Worm (Caenorhabditis elegans): ENCODE data around the gene ZK686.5.
A peak's percentile ranks its signal among the peaks of the same experiment; 100 is the strongest.

ZK686.5 gene

DNA sequence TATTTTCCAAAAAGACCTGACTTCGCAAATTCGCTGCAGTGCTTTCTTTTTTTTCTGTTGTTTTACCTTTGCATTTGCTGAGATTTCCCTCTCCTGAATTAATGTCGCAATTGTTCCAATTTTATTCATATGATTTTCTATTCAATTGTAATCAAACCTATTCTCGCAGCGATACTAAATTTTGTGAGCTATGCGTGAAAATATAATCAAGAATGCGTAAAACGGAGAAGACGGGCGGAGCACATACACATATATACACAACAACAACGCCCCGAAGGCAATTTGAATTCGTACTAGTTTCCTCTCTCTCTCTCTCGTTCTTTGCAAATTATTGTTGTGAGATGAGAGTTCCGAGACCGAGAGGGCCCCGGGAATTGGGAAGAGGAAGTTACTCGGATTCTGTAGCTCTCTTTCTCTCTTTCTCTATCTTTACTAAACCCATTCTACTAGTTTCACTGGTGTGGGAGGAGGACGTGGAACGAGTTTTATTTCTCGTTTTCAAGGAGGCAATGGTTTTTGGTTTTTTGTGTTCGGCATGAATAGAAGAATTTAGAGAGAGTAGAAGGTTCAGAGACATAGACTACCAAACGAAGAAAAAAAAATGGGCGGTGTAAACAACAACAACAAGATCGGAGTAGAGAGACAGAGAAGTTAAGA, 43.8 kb downstream of the ZK686.5 start (continued):
- no peak for TF ChIP-seq ceh-9 (tag; optimal IDR thresholded peaks at IDR 0.05)
- TF ChIP-seq sea-2 (GFP tag; optimal IDR thresholded peaks at IDR 0.05): no peak
- TF ChIP-seq ceh-82 (tag; optimal IDR thresholded peaks at IDR 0.05): no peak
- TF ChIP-seq nhr-67 (tag; optimal IDR thresholded peaks at IDR 0.05): no peak

ce11 chrIII:7722999-7723398, 44.3 kb downstream of the ZK686.5 start:
- TF ChIP-seq nhr-23 (tag; optimal IDR thresholded peaks at IDR 0.05): no peak
- peak; percentile 11 for TF ChIP-seq fkh-10 (GFP tag; optimal IDR thresholded peaks at IDR 0.05)
- no peak for TF ChIP-seq jun-1 (tag; optimal IDR thresholded peaks at IDR 0.05)
- TF ChIP-seq ceh-82 (tag; optimal IDR thresholded peaks at IDR 0.05): no peak
- no peak for TF ChIP-seq eor-1 (tag; optimal IDR thresholded peaks at IDR 0.05)
- TF ChIP-seq fos-1 (tag; optimal IDR thresholded peaks at IDR 0.05): no peak
- no peak for TF ChIP-seq fkh-2 (tag; optimal IDR thresholded peaks at IDR 0.05)
- TF ChIP-seq hmg-11 (tag; optimal IDR thresholded peaks at IDR 0.05): peak; percentile 13
- TF ChIP-seq ceh-28 (tag; optimal IDR thresholded peaks at IDR 0.05): no peak
- TF ChIP-seq egl-5 (tag; optimal IDR thresholded peaks at IDR 0.05): no peak
- no peak for TF ChIP-seq aly-2 (tag; optimal IDR thresholded peaks at IDR 0.05)
- no peak for TF ChIP-seq unc-62 (GFP tag; optimal IDR thresholded peaks at IDR 0.05)
- TF ChIP-seq nfya-1 (tag; optimal IDR thresholded peaks at IDR 0.05; ENCODE audit: insufficient read depth): peak; percentile 37
- no peak for TF ChIP-seq unc-39 (tag; optimal IDR thresholded peaks at IDR 0.05)
- no peak for TF ChIP-seq ama-1 (optimal IDR thresholded peaks at IDR 0.05)
- no peak for TF ChIP-seq lsy-12 (tag; optimal IDR thresholded peaks at IDR 0.05)
- TF ChIP-seq R02D3.7 (tag; optimal IDR thresholded peaks at IDR 0.05): no peak
- TF ChIP-seq elt-3 (tag; optimal IDR thresholded peaks at IDR 0.05): no peak
- TF ChIP-seq mdl-1 (tag; optimal IDR thresholded peaks at IDR 0.05): no peak
- TF ChIP-seq sea-2 (GFP tag; optimal IDR thresholded peaks at IDR 0.05): no peak
- TF ChIP-seq mml-1 (tag; optimal IDR thresholded peaks at IDR 0.05): no peak
- no peak for TF ChIP-seq ztf-11 (tag; optimal IDR thresholded peaks at IDR 0.05)
- no peak for TF ChIP-seq nhr-28 (tag; optimal IDR thresholded peaks at IDR 0.05)
- no peak for TF ChIP-seq nhr-76 (tag; optimal IDR thresholded peaks at IDR 0.05)
- TF ChIP-seq nhr-77 (tag; optimal IDR thresholded peaks at IDR 0.05): no peak
- TF ChIP-seq pha-4 (tag; optimal IDR thresholded peaks at IDR 0.05): no peak
- peak; percentile 26 for TF ChIP-seq lin-39 (tag; optimal IDR thresholded peaks at IDR 0.05)

DNA sequence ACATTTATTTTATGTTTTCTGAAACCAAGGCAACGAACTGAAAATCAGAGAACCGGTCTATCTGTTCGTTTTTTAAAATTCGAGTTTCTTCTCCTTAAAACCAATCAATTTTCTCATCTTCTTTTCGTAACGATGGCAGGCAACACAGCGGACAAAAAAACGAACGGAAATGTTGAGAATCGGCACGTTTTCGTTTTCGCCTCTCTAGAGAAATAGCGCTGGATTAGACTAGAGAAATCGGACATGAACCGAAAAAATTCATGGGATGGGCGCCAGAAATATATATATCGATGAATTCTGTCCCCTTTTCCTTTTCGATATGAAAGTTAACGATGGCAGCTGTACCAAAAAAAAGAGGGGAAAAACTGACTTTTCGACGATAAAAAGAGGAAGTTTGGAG, 44.9 kb downstream of the ZK686.5 start:
- TF ChIP-seq nhr-77 (tag; optimal IDR thresholded peaks at IDR 0.05): no peak
- no peak for TF ChIP-seq hmg-11 (tag; optimal IDR thresholded peaks at IDR 0.05)
- no peak for TF ChIP-seq ceh-28 (tag; optimal IDR thresholded peaks at IDR 0.05)
- TF ChIP-seq mml-1 (tag; optimal IDR thresholded peaks at IDR 0.05): no peak
- no peak for TF ChIP-seq lin-39 (tag; optimal IDR thresholded peaks at IDR 0.05)
- TF ChIP-seq zag-1 (tag; optimal IDR thresholded peaks at IDR 0.05): no peak
- TF ChIP-seq daf-12 (tag; optimal IDR thresholded peaks at IDR 0.05): no peak
- TF ChIP-seq nfya-1 (tag; optimal IDR thresholded peaks at IDR 0.05; ENCODE audit: insufficient read depth): peak; percentile 0

ce11 chrIII:7721513-7721912, 45.8 kb downstream of the ZK686.5 start:
- peak; percentile 20 for TF ChIP-seq egl-5 (tag; optimal IDR thresholded peaks at IDR 0.05)
- TF ChIP-seq mml-1 (tag; optimal IDR thresholded peaks at IDR 0.05): no peak
- no peak for TF ChIP-seq skn-1 (tag; optimal IDR thresholded peaks at IDR 0.05)
- TF ChIP-seq lin-39 (tag; optimal IDR thresholded peaks at IDR 0.05): peak; percentile 34
- TF ChIP-seq daf-12 (tag; optimal IDR thresholded peaks at IDR 0.05): no peak
- no peak for TF ChIP-seq R02D3.7 (tag; optimal IDR thresholded peaks at IDR 0.05)
- no peak for TF ChIP-seq nhr-77 (tag; optimal IDR thresholded peaks at IDR 0.05)
- no peak for TF ChIP-seq jun-1 (tag; optimal IDR thresholded peaks at IDR 0.05)
- TF ChIP-seq snpc-4 (tag; optimal IDR thresholded peaks at IDR 0.05): no peak
- peak; percentile 60 for TF ChIP-seq ama-1 (optimal IDR thresholded peaks at IDR 0.05)
- TF ChIP-seq ceh-9 (tag; optimal IDR thresholded peaks at IDR 0.05): no peak
- TF ChIP-seq nhr-43 (tag; optimal IDR thresholded peaks at IDR 0.05; ENCODE audit: poor library complexity, severe bottlenecking): no peak
- TF ChIP-seq eor-1 (tag; optimal IDR thresholded peaks at IDR 0.05): no peak
- TF ChIP-seq lin-15B (tag; optimal IDR thresholded peaks at IDR 0.05): no peak
- TF ChIP-seq ceh-28 (tag; optimal IDR thresholded peaks at IDR 0.05): no peak
- TF ChIP-seq unc-39 (tag; optimal IDR thresholded peaks at IDR 0.05): no peak

All from whole organism, L3 larva.